Fruit fly (Drosophila melanogaster): Measurements from ENCODE around the gene Tpi.

Tpi gene

dm6 chr3R:30107718-30108117, 26.7 kb downstream of the Tpi start:
- TF ChIP-seq Atf6 (GFP tag; IDR thresholded peaks at IDR 0.05) (no peak), CG18262 (tag; optimal IDR thresholded peaks at IDR 0.05) (no peak), E2f2 (GFP tag; IDR thresholded peaks at IDR 0.05) (no peak)

- TF ChIP-seq Hsf (GFP tag; optimal IDR thresholded peaks at IDR 0.05) (no peak), vvl (GFP tag; IDR thresholded peaks at IDR 0.05) (no peak), MBD-R2 (GFP tag; IDR thresholded peaks at IDR 0.05) (no peak), sug (tag; optimal IDR thresholded peaks at IDR 0.05) (peak; percentile 87), odd (GFP tag; optimal IDR thresholded peaks at IDR 0.05) (no peak), h (optimal IDR thresholded peaks at IDR 0.05) (no peak), Hey (tag; optimal IDR thresholded peaks at IDR 0.05) (peak; percentile 14), Pdp1 (GFP tag; optimal IDR thresholded peaks at IDR 0.05) (peak in 1 of 2 experiments; percentile 71), CG12769 (tag; optimal IDR thresholded peaks at IDR 0.05) (peak; percentile 82), Poxn (GFP tag; IDR thresholded peaks at IDR 0.05) (no peak), D19A (tag; optimal IDR thresholded peaks at IDR 0.05) (no peak), klu (GFP tag; IDR thresholded peaks at IDR 0.05) (no peak), chm (GFP tag; IDR thresholded peaks at IDR 0.05) (no peak), tx (GFP tag; optimal IDR thresholded peaks at IDR 0.05) (no peak), Optix (GFP tag; IDR thresholded peaks at IDR 0.05) (no peak), az2 (GFP tag; optimal IDR thresholded peaks at IDR 0.05) (no peak), ato (GFP tag; IDR thresholded peaks at IDR 0.05; ENCODE audit: partially characterized antibody) (no peak), Hr78 (GFP tag; optimal IDR thresholded peaks at IDR 0.05) (peak in 1 of 2 experiments; percentile 41), fd64A (GFP tag; optimal IDR thresholded peaks at IDR 0.05) (no peak), mirr (GFP tag; optimal IDR thresholded peaks at IDR 0.05) (peak; percentile 5), CG7987 (GFP tag; optimal IDR thresholded peaks at IDR 0.05) (peak; percentile 58), Vsx1 (GFP tag; optimal IDR thresholded peaks at IDR 0.05) (peak; percentile 17), Med (GFP tag) (peak; percentile 58), CG13424 (tag; optimal IDR thresholded peaks at IDR 0.05) (no peak), Sox100B (GFP tag; optimal IDR thresholded peaks at IDR 0.05) (no peak), ken (GFP tag; IDR thresholded peaks at IDR 0.05) (no peak), NFAT (GFP tag; IDR thresholded peaks at IDR 0.05) (0 out of 2 replicates have a peak, but pooled peaks have one; percentile 25), CG42726 (GFP tag; IDR thresholded peaks at IDR 0.05; ENCODE audit: partially characterized antibody) (no peak), gro (GFP tag; optimal IDR thresholded peaks at IDR 0.05) (no peak), CG2678 (tag; optimal IDR thresholded peaks at IDR 0.05) (peak; percentile 41), CG5953 (GFP tag; IDR thresholded peaks at IDR 0.05) (no peak), lola (GFP tag; optimal IDR thresholded peaks at IDR 0.05) (no peak), CG34376 (GFP tag; optimal IDR thresholded peaks at IDR 0.05) (peak; percentile 82), cas (GFP tag; IDR thresholded peaks at IDR 0.05) (no peak), fu2 (GFP tag; optimal IDR thresholded peaks at IDR 0.05) (no peak), cwo (GFP tag; optimal IDR thresholded peaks at IDR 0.05) (peak; percentile 47), sd (tag; optimal IDR thresholded peaks at IDR 0.05) (peak; percentile 92), pros (GFP tag; optimal IDR thresholded peaks at IDR 0.05) (no peak), row (GFP tag; IDR thresholded peaks at IDR 0.05) (no peak), amos (GFP tag; IDR thresholded peaks at IDR 0.05; ENCODE audit: partially characterized antibody) (no peak), chinmo (GFP tag; IDR thresholded peaks at IDR 0.05; ENCODE audit: partially characterized antibody) (0 out of 4 replicates have a peak, but pooled peaks have one; percentile 46), Gsc (GFP tag; IDR thresholded peaks at IDR 0.05) (no peak), knrl (GFP tag; IDR thresholded peaks at IDR 0.05; ENCODE audit: partially characterized antibody) (no peak), CG3995 (GFP tag; optimal IDR thresholded peaks at IDR 0.05) (no peak), HLH3B (GFP tag; IDR thresholded peaks at IDR 0.05) (no peak), dmrt99B (tag; optimal IDR thresholded peaks at IDR 0.05) (no peak)
Measured at dm6 chr3R:30106562-30106961, 27.8 kb downstream of the Tpi start.
